Fruit fly (Drosophila melanogaster) whole organism, embryonic: ENCODE results near the gene PolE2.

Experiments
- Bgb ChIP-seq: fragments of 200-800 bp; sonication (Bioruptor generic); IDR thresholded peaks from 2 replicates; pipeline ENCODE4 v1.3.6; 2022; ENCODE audit warnings: missing biosample characterization, missing genetic modification characterization; ENCODE audit not compliant: partially characterized antibody
- CG12744 ChIP-seq: fragments of 200-800 bp; sonication (Bioruptor generic); optimal IDR thresholded peaks from 2 replicates; lab custom pipeline; 2016; ENCODE audit warnings: missing biosample characterization, missing genetic modification characterization
- CG12769 ChIP-seq: fragments of 200-800 bp; sonication (Bioruptor generic); optimal IDR thresholded peaks from 2 replicates; lab custom pipeline; 2019; ENCODE audit warnings: missing biosample characterization, mild to moderate bottlenecking, missing genetic modification characterization, moderate library complexity
- CG14860 ChIP-seq: fragments of 200-800 bp; sonication (Bioruptor generic); IDR thresholded peaks from 3 replicates; pipeline ENCODE4 v1.3.6; 2022; ENCODE audit warnings: missing biosample characterization, missing genetic modification characterization; ENCODE audit not compliant: partially characterized antibody
- CG16813 ChIP-seq: fragments of 200-800 bp; sonication (Bioruptor generic); IDR thresholded peaks from 3 replicates; pipeline ENCODE4 v1.3.6; 2022; ENCODE audit warnings: missing biosample characterization, missing genetic modification characterization; ENCODE audit not compliant: partially characterized antibody
- CG16863 ChIP-seq: fragments of 200-800 bp; sonication (Bioruptor generic); optimal IDR thresholded peaks from 3 replicates; lab custom pipeline; 2016; ENCODE audit warnings: missing biosample characterization, missing genetic modification characterization
- CG17385 ChIP-seq: fragments of 200-800 bp; sonication (Bioruptor generic); optimal IDR thresholded peaks from 3 replicates; lab custom pipeline; 2018; ENCODE audit warnings: missing biosample characterization, mild to moderate bottlenecking, missing genetic modification characterization
- CG2202 ChIP-seq: fragments of 200-800 bp; sonication (Bioruptor generic); optimal IDR thresholded peaks from 2 replicates; lab custom pipeline; 2018; ENCODE audit warnings: missing biosample characterization, mild to moderate bottlenecking, missing genetic modification characterization
- CG3995 ChIP-seq: fragments of 200-800 bp; sonication (Bioruptor generic); optimal IDR thresholded peaks from 3 replicates; lab custom pipeline; 2016; ENCODE audit warnings: missing biosample characterization, missing genetic modification characterization
- CG4820 ChIP-seq: fragments of 200-800 bp; sonication (Bioruptor generic); optimal IDR thresholded peaks from 3 replicates; lab custom pipeline; 2016; ENCODE audit warnings: missing biosample characterization, missing genetic modification characterization
- CG6272 ChIP-seq: fragments of 200-800 bp; sonication (Bioruptor generic); IDR thresholded peaks from 2 replicates; pipeline ENCODE4 v1.3.6; 2022; ENCODE audit warnings: missing biosample characterization, missing genetic modification characterization
- CG7357 ChIP-seq: fragments of 200-800 bp; sonication (Bioruptor generic); IDR thresholded peaks from 3 replicates; pipeline ENCODE4 v1.3.6; 2022; ENCODE audit warnings: missing biosample characterization, missing genetic modification characterization
- CG7786 ChIP-seq: fragments of 200-800 bp; sonication (Bioruptor generic); optimal IDR thresholded peaks from 2 replicates; lab custom pipeline; 2016; ENCODE audit warnings: missing biosample characterization, missing genetic modification characterization
- CG8281 ChIP-seq: fragments of 200-800 bp; sonication (Bioruptor generic); optimal IDR thresholded peaks from 2 replicates; lab custom pipeline; 2018; ENCODE audit warnings: missing biosample characterization, mild to moderate bottlenecking, missing genetic modification characterization, moderate library complexity
- CG8388 ChIP-seq: fragments of 200-800 bp; sonication (Bioruptor generic); optimal IDR thresholded peaks from 2 replicates; lab custom pipeline; 2019; ENCODE audit warnings: missing biosample characterization, mild to moderate bottlenecking, missing genetic modification characterization, moderate library complexity
- CG9437 ChIP-seq: fragments of 200-800 bp; sonication (Bioruptor generic); optimal IDR thresholded peaks from 2 replicates; lab custom pipeline; 2018; ENCODE audit warnings: missing biosample characterization, mild to moderate bottlenecking, missing genetic modification characterization
- Deaf1 ChIP-seq: fragments of 200-800 bp; optimal IDR thresholded peaks from 3 replicates; lab custom pipeline; 2019; ENCODE audit warnings: missing biosample characterization, mild to moderate bottlenecking, missing genetic modification characterization, moderate library complexity
- Drgx ChIP-seq: fragments of 200-800 bp; sonication (Bioruptor generic); IDR thresholded peaks from 2 replicates; pipeline ENCODE4 v1.3.6; 2022; ENCODE audit warnings: missing biosample characterization, missing genetic modification characterization
- E2f1 ChIP-seq: fragments of 200-800 bp; sonication (Bioruptor generic); IDR thresholded peaks from 2 replicates; pipeline ENCODE4 v1.3.6; 2022; ENCODE audit warnings: missing biosample characterization, missing genetic modification characterization
- E2f2 ChIP-seq: fragments of 200-800 bp; sonication (Bioruptor generic); IDR thresholded peaks from 2 replicates; pipeline ENCODE4 v1.3.6; 2022; ENCODE audit warnings: missing biosample characterization, missing genetic modification characterization
- Elba2 ChIP-seq: fragments of 200-800 bp; sonication (Bioruptor generic); optimal IDR thresholded peaks from 3 replicates; lab custom pipeline; 2016; ENCODE audit warnings: missing biosample characterization, missing genetic modification characterization
- HmgZ ChIP-seq: fragments of 200-800 bp; sonication (Bioruptor generic); optimal IDR thresholded peaks from 2 replicates; lab custom pipeline; 2018; ENCODE audit warnings: missing biosample characterization, mild to moderate bottlenecking, missing genetic modification characterization
- MTF-1 ChIP-seq: fragments of 200-800 bp; sonication (Bioruptor generic); optimal IDR thresholded peaks from 2 replicates; lab custom pipeline; 2018; ENCODE audit warnings: missing biosample characterization, mild to moderate bottlenecking, missing genetic modification characterization, borderline replicate concordance
- Mes4 ChIP-seq: fragments of 200-800 bp; sonication (Bioruptor generic); optimal IDR thresholded peaks from 2 replicates; lab custom pipeline; 2016; ENCODE audit warnings: missing biosample characterization, missing genetic modification characterization
- NC2α ChIP-seq: fragments of 200-800 bp; sonication (Bioruptor generic); optimal IDR thresholded peaks from 2 replicates; lab custom pipeline; 2016; ENCODE audit warnings: missing biosample characterization, missing genetic modification characterization
- NC2β ChIP-seq: fragments of 200-800 bp; sonication (Bioruptor generic); optimal IDR thresholded peaks from 2 replicates; lab custom pipeline; 2016; ENCODE audit warnings: missing biosample characterization, missing genetic modification characterization
- Nf-YA ChIP-seq: fragments of 200-800 bp; sonication (Bioruptor generic); IDR thresholded peaks from 2 replicates; pipeline ENCODE4 v1.3.6; 2022; ENCODE audit warnings: missing biosample characterization, missing genetic modification characterization
- Sox100B ChIP-seq: fragments of 200-800 bp; sonication (Bioruptor generic); optimal IDR thresholded peaks from 3 replicates; lab custom pipeline; 2018; ENCODE audit warnings: missing biosample characterization, mild to moderate bottlenecking, missing genetic modification characterization
- Sry-β ChIP-seq: fragments of 200-800 bp; sonication (Bioruptor generic); optimal IDR thresholded peaks from 2 replicates; lab custom pipeline; 2018; ENCODE audit warnings: missing biosample characterization, mild to moderate bottlenecking, missing genetic modification characterization, moderate library complexity
- br ChIP-seq: fragments of >200 bp; optimal IDR thresholded peaks from 2 replicates; lab custom pipeline; 2017
- caup ChIP-seq: fragments of 200-800 bp; sonication (Bioruptor generic); optimal IDR thresholded peaks from 3 replicates; lab custom pipeline; 2017; ENCODE audit warnings: missing biosample characterization, mild to moderate bottlenecking, missing genetic modification characterization, moderate library complexity; ENCODE audit not compliant: severe bottlenecking
- eve ChIP-seq, 2 experiments: fragments of >200 bp; optimal IDR thresholded peaks; 2 replicates each; lab custom pipeline; 2017; ENCODE audit warnings: missing biosample characterization in 2 of 2, missing genetic modification characterization in 2 of 2
- fd64A ChIP-seq: fragments of 200-800 bp; sonication (Bioruptor generic); optimal IDR thresholded peaks from 3 replicates; lab custom pipeline; 2018; ENCODE audit warnings: missing biosample characterization, mild to moderate bottlenecking, missing genetic modification characterization
- gcm ChIP-seq: fragments of 200-800 bp; sonication (Bioruptor generic); optimal IDR thresholded peaks from 2 replicates; lab custom pipeline; 2019; ENCODE audit warnings: missing biosample characterization, mild to moderate bottlenecking, missing genetic modification characterization, moderate library complexity
- ham ChIP-seq: fragments of 200-800 bp; sonication (Bioruptor generic); IDR thresholded peaks from 2 replicates; pipeline ENCODE4 v1.3.6; 2022; ENCODE audit warnings: missing biosample characterization, missing genetic modification characterization
- jing ChIP-seq: fragments of 200-800 bp; sonication (Bioruptor generic); optimal IDR thresholded peaks from 2 replicates; lab custom pipeline; 2018; ENCODE audit warnings: missing biosample characterization, mild to moderate bottlenecking, missing genetic modification characterization
- lola ChIP-seq, 3 experiments: fragments of >200 bp in 2 of 3; fragments of 200-800 bp in 1 of 3; sonication (Bioruptor generic) in 1 of 3; optimal IDR thresholded peaks; 2 replicates each; lab custom pipeline; 2017 to 2019; ENCODE audit warnings: missing biosample characterization in 3 of 3, missing genetic modification characterization in 3 of 3, mild to moderate bottlenecking in 1 of 3, moderate library complexity in 1 of 3
- lov ChIP-seq, 2 experiments: fragments of 200-800 bp in 1 of 2; fragments of >200 bp in 1 of 2; sonication (Bioruptor generic) in 1 of 2; IDR thresholded peaks in 1 of 2; optimal IDR thresholded peaks in 1 of 2; 2 replicates in 1 of 2; 3 replicates in 1 of 2; pipeline versions ENCODE4 v1.3.6 to Lab custom; 2017 to 2022; ENCODE audit warnings: missing biosample characterization in 1 of 2, missing genetic modification characterization in 1 of 2
- luna ChIP-seq: fragments of 200-800 bp; sonication (Bioruptor generic); optimal IDR thresholded peaks from 2 replicates; lab custom pipeline; 2016; ENCODE audit warnings: missing biosample characterization, missing genetic modification characterization
- mirr ChIP-seq: fragments of 200-800 bp; sonication (Bioruptor generic); optimal IDR thresholded peaks from 3 replicates; lab custom pipeline; 2018; ENCODE audit warnings: missing biosample characterization, mild to moderate bottlenecking, missing genetic modification characterization
- pho ChIP-seq: fragments of 200-800 bp; sonication (Bioruptor generic); optimal IDR thresholded peaks from 2 replicates; lab custom pipeline; 2016; ENCODE audit warnings: missing biosample characterization, missing genetic modification characterization
- pros ChIP-seq: fragments of 200-800 bp; sonication (Bioruptor generic); optimal IDR thresholded peaks from 3 replicates; lab custom pipeline; 2019; ENCODE audit warnings: missing biosample characterization, mild to moderate bottlenecking, missing genetic modification characterization, moderate library complexity
- pum ChIP-seq: fragments of 200-800 bp; sonication (Bioruptor generic); optimal IDR thresholded peaks from 2 replicates; lab custom pipeline; 2016; ENCODE audit warnings: missing biosample characterization, missing genetic modification characterization
- schlank ChIP-seq: fragments of 200-800 bp; sonication (Bioruptor generic); optimal IDR thresholded peaks from 2 replicates; lab custom pipeline; 2018; ENCODE audit warnings: missing biosample characterization, mild to moderate bottlenecking, missing genetic modification characterization
- sd ChIP-seq: fragments of 200-800 bp; sonication (Bioruptor generic); optimal IDR thresholded peaks from 3 replicates; lab custom pipeline; 2018; ENCODE audit warnings: missing biosample characterization, mild to moderate bottlenecking, missing genetic modification characterization, moderate library complexity
- sens ChIP-seq: fragments of 200-800 bp; sonication (Bioruptor generic); peaks from one replicate; lab custom pipeline; 2016; ENCODE audit warnings: missing biosample characterization, missing genetic modification characterization
- sima ChIP-seq: fragments of 200-800 bp; sonication (Bioruptor generic); optimal IDR thresholded peaks from 2 replicates; lab custom pipeline; 2016; ENCODE audit warnings: missing biosample characterization, missing genetic modification characterization
- sna ChIP-seq: fragments of 200-800 bp; sonication (Bioruptor generic); IDR thresholded peaks from 2 replicates; pipeline ENCODE4 v1.3.6; 2022; ENCODE audit warnings: missing biosample characterization, missing genetic modification characterization; ENCODE audit not compliant: partially characterized antibody
- sr ChIP-seq: fragments of 200-800 bp; sonication (Bioruptor generic); IDR thresholded peaks from 3 replicates; pipeline ENCODE4 v1.3.6; 2022; ENCODE audit warnings: missing biosample characterization, missing genetic modification characterization
- tap ChIP-seq: fragments of 200-800 bp; optimal IDR thresholded peaks from 3 replicates; lab custom pipeline; 2019; ENCODE audit warnings: missing biosample characterization, mild to moderate bottlenecking, missing genetic modification characterization, moderate library complexity

Gene PolE2

dm6 chr3L:5922005-5922685, 24.9 kb upstream of the PolE2 start, which contains the start of gene CG32407 (continued):
- TF ChIP-seq Deaf1 (tag; lab: Kevin White, UChicago) (peak; percentile 40), schlank (tag; lab: Kevin White, UChicago) (no peak), CG2202 (no peak), CG9437 (no peak), CG16813 (GFP tag; lab: Robert Waterston, UW) (no peak), Bgb (GFP tag; lab: Robert Waterston, UW) (no peak), CG8281 (tag; lab: Kevin White, UChicago) (peak; percentile 87), NC2β (GFP tag; lab: Kevin White, UChicago) (no peak), pros (GFP tag; lab: Kevin White, UChicago) (peak; percentile 65), lola (GFP tag; optimal IDR thresholded peaks at IDR 0.05; lab: Kevin White, UChicago) (no peak), sima (GFP tag; lab: Kevin White, UChicago) (no peak), lov (optimal IDR thresholded peaks at IDR 0.05; lab: Kevin White, UChicago) (no peak), lov (GFP tag; IDR thresholded peaks at IDR 0.05; lab: Robert Waterston, UW) (no peak), fd64A (GFP tag; lab: Kevin White, UChicago) (peak; percentile 16), CG4820 (peak; percentile 42), Mes4 (no peak), gcm (GFP tag; lab: Kevin White, UChicago) (peak; percentile 94), mirr (peak; percentile 53), Elba2 (GFP tag; lab: Kevin White, UChicago) (no peak), E2f1 (0 out of 2 replicates have a peak, but pooled peaks have one; percentile 23), CG12744 (GFP tag; lab: Kevin White, UChicago) (no peak), Sox100B (GFP tag; lab: Kevin White, UChicago) (peak; percentile 4), sens (GFP tag; lab: Kevin White, UChicago) (no peak), pum (no peak), Nf-YA (no peak), luna (no peak), tap (tag; lab: Kevin White, UChicago) (no peak), caup (GFP tag; lab: Kevin White, UChicago) (no peak), CG16863 (GFP tag; lab: Kevin White, UChicago) (no peak), sna (GFP tag; lab: Robert Waterston, UW) (0 out of 2 replicates have a peak, but pooled peaks have one; percentile 45), CG7786 (GFP tag; lab: Kevin White, UChicago) (no peak), jing (GFP tag; lab: Kevin White, UChicago) (no peak), E2f2 (no peak), HmgZ (peak; percentile 19), CG12769 (peak; percentile 45), eve (GFP tag; optimal IDR thresholded peaks at IDR 0.05; lab: Kevin White, UChicago) (no peak), br (lab: Kevin White, UChicago) (no peak), CG7357 (GFP tag; lab: Robert Waterston, UW) (no peak), CG6272 (GFP tag; lab: Robert Waterston, UW) (no peak), NC2α (no peak), MTF-1 (GFP tag; lab: Kevin White, UChicago) (no peak), sd (peak; percentile 84), pho (GFP tag; lab: Kevin White, UChicago) (no peak), ham (no peak), Sry-β (GFP tag; lab: Kevin White, UChicago) (no peak), Drgx (GFP tag; lab: Robert Waterston, UW) (no peak), CG3995 (GFP tag; lab: Kevin White, UChicago) (no peak), CG14860 (no peak), CG17385 (no peak), CG8388 (GFP tag; lab: Kevin White, UChicago) (no peak), sr (GFP tag; lab: Robert Waterston, UW) (no peak)
